Worm (Caenorhabditis elegans) whole organism, early embryonic: ENCODE measurements around the gene B0252.5.

Experiments
- B0310.2 ChIP-seq: sonication (generic microtip); optimal IDR thresholded peaks from 2 replicates; lab custom pipeline; 2016; ENCODE audit warnings: mild to moderate bottlenecking, missing genetic modification characterization, missing compliant biosample characterization
- ama-1 ChIP-seq: fragments of 150-350 bp; optimal IDR thresholded peaks from 2 replicates; lab custom pipeline; 2014
- ceh-13 ChIP-seq: fragments of 200-800 bp; sonication (Bioruptor generic); optimal IDR thresholded peaks from 2 replicates; lab custom pipeline; 2018; ENCODE audit warnings: mild to moderate bottlenecking, missing genetic modification characterization, missing compliant biosample characterization
- ceh-36 ChIP-seq: sonication (generic microtip); optimal IDR thresholded peaks from 2 replicates; lab custom pipeline; 2016; ENCODE audit warnings: missing genetic modification characterization, inconsistent platforms, missing compliant biosample characterization
- flt-1 ChIP-seq: fragments of 200-800 bp; sonication (Bioruptor generic); IDR thresholded peaks from 2 replicates; pipeline ENCODE4 v1.3.6; 2022; ENCODE audit warnings: missing genetic modification characterization, missing compliant biosample characterization
- hmg-4 ChIP-seq: fragments of 200-800 bp; sonication (Bioruptor generic); optimal IDR thresholded peaks from 2 replicates; lab custom pipeline; 2018; ENCODE audit warnings: mild to moderate bottlenecking, missing genetic modification characterization, missing compliant biosample characterization
- hnd-1 ChIP-seq: sonication (generic microtip); optimal IDR thresholded peaks from 2 replicates; lab custom pipeline; 2016; ENCODE audit warnings: missing genetic modification characterization, missing compliant biosample characterization
- pes-1 ChIP-seq: fragments of 200-800 bp; sonication (Bioruptor generic); IDR thresholded peaks from 2 replicates; pipeline ENCODE4 v1.3.6; 2022; ENCODE audit warnings: missing genetic modification reagents, missing genetic modification characterization, missing compliant biosample characterization
- tbx-11 ChIP-seq: fragments of 200-800 bp; sonication (Bioruptor generic); IDR thresholded peaks from 2 replicates; pipeline ENCODE4 v1.3.6; 2022; ENCODE audit warnings: missing genetic modification characterization, missing compliant biosample characterization
- tbx-37 ChIP-seq: fragments of 200-800 bp; sonication (Bioruptor generic); conservative IDR thresholded peaks from 2 replicates; pipeline ENCODE4 v1.3.6; 2022; ENCODE audit warnings: missing genetic modification reagents, missing genetic modification characterization, missing compliant biosample characterization
- tra-4 ChIP-seq: sonication (generic microtip); optimal IDR thresholded peaks from 2 replicates; lab custom pipeline; 2017; ENCODE audit warnings: missing genetic modification characterization, missing compliant biosample characterization

DNA sequence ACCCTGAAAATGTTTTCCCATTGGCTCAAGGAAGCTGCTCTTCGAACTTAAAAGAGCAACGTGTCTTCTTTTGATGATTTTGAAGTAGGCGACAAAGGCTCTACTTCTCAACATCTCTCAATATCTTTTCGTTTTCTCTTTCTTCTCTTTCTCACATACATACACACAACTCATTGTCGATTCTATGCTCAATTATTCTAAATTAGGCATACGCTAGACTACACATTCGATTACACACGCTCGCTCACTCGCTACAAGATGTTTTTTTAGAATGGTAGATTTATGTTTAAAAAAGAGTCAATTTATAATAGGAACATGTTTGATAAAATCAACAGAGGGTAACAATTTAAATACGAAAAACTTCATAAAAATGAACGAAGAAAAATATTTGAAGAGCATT is 22.8 kb upstream of the B0252.5 start:
- TF ChIP-seq ceh-13 (GFP tag; lab: Kevin White, UChicago) = no peak
- no peak for TF ChIP-seq hnd-1
- TF ChIP-seq ceh-36 = no peak
- no peak for TF ChIP-seq flt-1
- no peak for TF ChIP-seq B0310.2
- TF ChIP-seq tbx-37 (GFP tag; lab: Robert Waterston, UW) = no peak
- no peak for TF ChIP-seq pes-1 (GFP tag; lab: Robert Waterston, UW)
- no peak for TF ChIP-seq hmg-4 (GFP tag; lab: Kevin White, UChicago)
- no peak for TF ChIP-seq ama-1 (lab: Kevin White, UChicago)
- no peak for TF ChIP-seq tbx-11
- no peak for TF ChIP-seq tra-4 (tag; lab: Kevin White, UChicago)
